Fruit fly (Drosophila melanogaster) whole organism, embryonic: ENCODE data around the gene LSm7.
A peak's percentile ranks its signal among the peaks of the same experiment; 100 is the strongest.

Source experiments
- CG10431 ChIP-seq: fragments of 200-800 bp; sonication (Bioruptor generic); optimal IDR thresholded peaks from 3 replicates; lab custom pipeline; 2018; ENCODE audit warnings: missing biosample characterization, mild to moderate bottlenecking, missing genetic modification characterization
- CG11093 ChIP-seq: fragments of 200-800 bp; sonication (Bioruptor generic); IDR thresholded peaks from 3 replicates; pipeline ENCODE4 v1.3.6; 2022; ENCODE audit warnings: missing biosample characterization, missing genetic modification characterization
- CG12071 ChIP-seq: fragments of 200-800 bp; sonication (Bioruptor generic); optimal IDR thresholded peaks from 3 replicates; lab custom pipeline; 2018; ENCODE audit warnings: missing biosample characterization, mild to moderate bottlenecking, missing genetic modification characterization
- CG14965 ChIP-seq: fragments of 200-800 bp; sonication (Bioruptor generic); optimal IDR thresholded peaks from 2 replicates; lab custom pipeline; 2016; ENCODE audit warnings: missing biosample characterization, missing genetic modification characterization, borderline replicate concordance
- CG15073 ChIP-seq: fragments of 200-800 bp; sonication (Bioruptor generic); optimal IDR thresholded peaks from 2 replicates; lab custom pipeline; 2016; ENCODE audit warnings: missing biosample characterization, missing genetic modification characterization
- CG17912 ChIP-seq: fragments of 200-800 bp; sonication (Bioruptor generic); optimal IDR thresholded peaks from 2 replicates; lab custom pipeline; 2018; ENCODE audit warnings: missing biosample characterization, mild to moderate bottlenecking, missing genetic modification characterization
- CG2199 ChIP-seq: fragments of 200-800 bp; sonication (Bioruptor generic); IDR thresholded peaks from 3 replicates; pipeline ENCODE4 v1.3.6; 2022; ENCODE audit warnings: missing biosample characterization, missing genetic modification characterization
- CG2202 ChIP-seq: fragments of 200-800 bp; sonication (Bioruptor generic); optimal IDR thresholded peaks from 2 replicates; lab custom pipeline; 2018; ENCODE audit warnings: missing biosample characterization, mild to moderate bottlenecking, missing genetic modification characterization
- CG33557 ChIP-seq: fragments of 200-800 bp; sonication (Bioruptor generic); optimal IDR thresholded peaks from 2 replicates; lab custom pipeline; 2019; ENCODE audit warnings: missing biosample characterization, mild to moderate bottlenecking, missing genetic modification characterization, moderate library complexity
- CG3407 ChIP-seq: fragments of 200-800 bp; sonication (Bioruptor generic); optimal IDR thresholded peaks from 2 replicates; lab custom pipeline; 2018; ENCODE audit warnings: missing biosample characterization, mild to moderate bottlenecking, missing genetic modification characterization
- CG4404 ChIP-seq: fragments of 200-800 bp; sonication (Bioruptor generic); IDR thresholded peaks from 2 replicates; pipeline ENCODE4 v1.3.6; 2022; ENCODE audit warnings: missing biosample characterization, missing genetic modification characterization
- CG4707 ChIP-seq: fragments of 200-800 bp; sonication (Bioruptor generic); optimal IDR thresholded peaks from 2 replicates; lab custom pipeline; 2018; ENCODE audit warnings: missing biosample characterization, mild to moderate bottlenecking, missing genetic modification characterization, moderate library complexity
- CG6683 ChIP-seq: fragments of 200-800 bp; sonication (Bioruptor generic); optimal IDR thresholded peaks from 2 replicates; lab custom pipeline; 2017; ENCODE audit warnings: missing biosample characterization, mild to moderate bottlenecking, missing genetic modification characterization, missing genetic modification reagents
- CG7271 ChIP-seq: fragments of 200-800 bp; sonication (Bioruptor generic); optimal IDR thresholded peaks from 2 replicates; lab custom pipeline; 2018; ENCODE audit warnings: missing biosample characterization, mild to moderate bottlenecking, missing genetic modification characterization, moderate library complexity
- Deaf1 ChIP-seq: fragments of 200-800 bp; optimal IDR thresholded peaks from 3 replicates; lab custom pipeline; 2019; ENCODE audit warnings: missing biosample characterization, mild to moderate bottlenecking, missing genetic modification characterization, moderate library complexity
- Dp ChIP-seq: fragments of 200-800 bp; sonication (Bioruptor generic); optimal IDR thresholded peaks from 2 replicates; lab custom pipeline; 2018; ENCODE audit warnings: missing biosample characterization, mild to moderate bottlenecking, missing genetic modification characterization, moderate library complexity
- Gug ChIP-seq: fragments of 200-800 bp; sonication (Bioruptor generic); IDR thresholded peaks from 4 replicates; pipeline ENCODE4 v1.3.6; 2022; ENCODE audit warnings: missing biosample characterization, missing genetic modification characterization
- HHEX ChIP-seq: fragments of 200-800 bp; sonication (Bioruptor generic); optimal IDR thresholded peaks from 3 replicates; lab custom pipeline; 2017; ENCODE audit warnings: missing biosample characterization, mild to moderate bottlenecking, missing genetic modification characterization, missing genetic modification reagents
- Jarid2 ChIP-seq: fragments of 200-800 bp; sonication (Bioruptor generic); optimal IDR thresholded peaks from 3 replicates; lab custom pipeline; 2017; ENCODE audit warnings: mild to moderate bottlenecking, missing biosample characterization, missing genetic modification reagents, missing genetic modification characterization
- Kr ChIP-seq: fragments of 200-800 bp; sonication (Bioruptor generic); optimal IDR thresholded peaks from 2 replicates; lab custom pipeline; 2017; ENCODE audit warnings: missing biosample characterization, mild to moderate bottlenecking, missing genetic modification characterization
- PHDP ChIP-seq: fragments of 200-800 bp; sonication (Bioruptor generic); optimal IDR thresholded peaks from 3 replicates; lab custom pipeline; 2018; ENCODE audit warnings: missing biosample characterization, mild to moderate bottlenecking, missing genetic modification characterization, moderate library complexity
- Sry-δ ChIP-seq: fragments of 200-800 bp; sonication (Bioruptor generic); optimal IDR thresholded peaks from 2 replicates; lab custom pipeline; 2016; ENCODE audit warnings: missing biosample characterization, missing genetic modification characterization
- bowl ChIP-seq: fragments of 200-800 bp; sonication (Bioruptor generic); IDR thresholded peaks from 2 replicates; pipeline ENCODE4 v1.3.6; 2022; ENCODE audit warnings: missing biosample characterization, missing genetic modification characterization
- bsh ChIP-seq, 2 experiments: fragments of 200-800 bp; sonication (Bioruptor generic); optimal IDR thresholded peaks; 2 replicates each; lab custom pipeline; 2017 to 2018; ENCODE audit warnings: mild to moderate bottlenecking in 2 of 2, missing biosample characterization in 2 of 2, missing genetic modification characterization in 2 of 2, moderate library complexity in 1 of 2
- dmrt11E ChIP-seq: fragments of 200-800 bp; sonication (Bioruptor generic); optimal IDR thresholded peaks from 3 replicates; lab custom pipeline; 2018; ENCODE audit warnings: missing biosample characterization, mild to moderate bottlenecking, missing genetic modification characterization, moderate library complexity
- esg ChIP-seq: fragments of 200-800 bp; sonication (Bioruptor generic); conservative IDR thresholded peaks from 2 replicates; pipeline ENCODE4 v1.3.6; 2022; ENCODE audit warnings: missing biosample characterization, missing genetic modification characterization
- eve ChIP-seq, 2 experiments: fragments of >200 bp; optimal IDR thresholded peaks; 2 replicates each; lab custom pipeline; 2017; ENCODE audit warnings: missing biosample characterization in 2 of 2, missing genetic modification characterization in 2 of 2
- exex ChIP-seq: fragments of 200-800 bp; sonication (Bioruptor generic); optimal IDR thresholded peaks from 4 replicates; lab custom pipeline; 2018; ENCODE audit warnings: missing biosample characterization, mild to moderate bottlenecking, missing genetic modification characterization, moderate library complexity
- fd102C ChIP-seq: fragments of 200-800 bp; sonication (Bioruptor generic); optimal IDR thresholded peaks from 2 replicates; lab custom pipeline; 2018; ENCODE audit warnings: missing biosample characterization, mild to moderate bottlenecking, missing genetic modification characterization, moderate library complexity
- gce ChIP-seq: fragments of 200-800 bp; sonication (Bioruptor generic); IDR thresholded peaks from 3 replicates; pipeline ENCODE4 v1.3.6; 2022; ENCODE audit warnings: missing biosample characterization, missing genetic modification characterization
- gro ChIP-seq: fragments of 200-800 bp; sonication (Bioruptor generic); optimal IDR thresholded peaks from 2 replicates; lab custom pipeline; 2016; ENCODE audit warnings: missing biosample characterization, missing genetic modification characterization
- hth ChIP-seq: fragments of >200 bp; optimal IDR thresholded peaks from 2 replicates; lab custom pipeline; 2017; ENCODE audit warnings: inconsistent platforms
- ken ChIP-seq: fragments of 200-800 bp; sonication (Bioruptor generic); IDR thresholded peaks from 3 replicates; pipeline ENCODE4 v1.3.6; 2022; ENCODE audit warnings: missing biosample characterization, missing genetic modification characterization
- mirr ChIP-seq: fragments of 200-800 bp; sonication (Bioruptor generic); optimal IDR thresholded peaks from 3 replicates; lab custom pipeline; 2018; ENCODE audit warnings: missing biosample characterization, mild to moderate bottlenecking, missing genetic modification characterization
- mld ChIP-seq: fragments of 200-800 bp; sonication (Bioruptor generic); IDR thresholded peaks from 3 replicates; pipeline ENCODE4 v1.3.6; 2022; ENCODE audit warnings: missing biosample characterization, missing genetic modification characterization; ENCODE audit not compliant: partially characterized antibody
- onecut ChIP-seq: fragments of 200-800 bp; sonication (Bioruptor generic); IDR thresholded peaks from 2 replicates; pipeline ENCODE4 v1.3.6; 2022; ENCODE audit warnings: missing biosample characterization, missing genetic modification characterization
- pfk ChIP-seq: fragments of 200-800 bp; sonication (Bioruptor generic); optimal IDR thresholded peaks from 2 replicates; lab custom pipeline; 2018; ENCODE audit warnings: missing biosample characterization, mild to moderate bottlenecking, missing genetic modification characterization, moderate library complexity
- pros ChIP-seq: fragments of 200-800 bp; sonication (Bioruptor generic); optimal IDR thresholded peaks from 3 replicates; lab custom pipeline; 2019; ENCODE audit warnings: missing biosample characterization, mild to moderate bottlenecking, missing genetic modification characterization, moderate library complexity
- salm ChIP-seq: fragments of 200-800 bp; sonication (Bioruptor generic); optimal IDR thresholded peaks from 2 replicates; lab custom pipeline; 2018; ENCODE audit warnings: missing biosample characterization, mild to moderate bottlenecking, missing genetic modification characterization
- sens ChIP-seq: fragments of 200-800 bp; sonication (Bioruptor generic); peaks from one replicate; lab custom pipeline; 2016; ENCODE audit warnings: missing biosample characterization, missing genetic modification characterization
- sima ChIP-seq: fragments of 200-800 bp; sonication (Bioruptor generic); optimal IDR thresholded peaks from 2 replicates; lab custom pipeline; 2016; ENCODE audit warnings: missing biosample characterization, missing genetic modification characterization
- twi ChIP-seq: fragments of 200-800 bp; optimal IDR thresholded peaks from 2 replicates; lab custom pipeline; 2019; ENCODE audit warnings: missing biosample characterization, mild to moderate bottlenecking, missing genetic modification characterization, moderate library complexity
- vfl ChIP-seq: fragments of 200-800 bp; sonication (Bioruptor generic); optimal IDR thresholded peaks from 2 replicates; lab custom pipeline; 2016; ENCODE audit warnings: missing biosample characterization, missing genetic modification characterization

LSm7 gene

DNA sequence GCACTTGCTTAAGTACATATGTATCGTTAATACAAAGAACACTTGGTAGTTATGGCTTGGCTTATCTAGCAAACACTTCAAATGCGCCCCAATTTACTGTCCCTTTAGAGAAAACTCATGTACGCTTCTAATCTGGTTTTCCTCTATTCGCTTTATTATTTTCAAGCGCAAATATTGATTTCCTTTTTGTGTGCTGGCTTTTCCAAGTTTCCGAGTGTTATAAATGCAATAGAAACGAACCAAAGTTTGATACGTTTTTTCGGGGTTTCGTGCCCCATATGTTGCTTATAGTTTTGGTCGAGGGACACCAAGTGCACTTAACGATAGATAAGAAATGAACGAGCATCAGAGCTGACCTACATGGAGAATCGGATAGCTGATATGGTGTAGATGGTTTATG is 29.0 kb downstream of the LSm7 start (continued):
- peak; percentile 6 for TF ChIP-seq CG3407 (GFP tag; lab: Kevin White, UChicago)
- no peak for TF ChIP-seq vfl (GFP tag; lab: Kevin White, UChicago)
- TF ChIP-seq exex, result peak; percentile 17
- peak; percentile 29 for TF ChIP-seq Deaf1 (tag; lab: Kevin White, UChicago)
- no peak for TF ChIP-seq CG15073 (GFP tag; lab: Kevin White, UChicago)
- no peak for TF ChIP-seq HHEX (GFP tag; lab: Kevin White, UChicago)
- TF ChIP-seq bowl (GFP tag; lab: Robert Waterston, UW), result no peak
- no peak for TF ChIP-seq sima
- no peak for TF ChIP-seq Gug (GFP tag; lab: Robert Waterston, UW)
- TF ChIP-seq onecut, result no peak
- TF ChIP-seq dmrt11E, result peak; percentile 32
- no peak for TF ChIP-seq fd102C (GFP tag; lab: Kevin White, UChicago)
- no peak for TF ChIP-seq CG17912 (GFP tag; lab: Kevin White, UChicago)
- 0 out of 3 replicates have a peak, but pooled peaks have one; percentile 45 for TF ChIP-seq CG2199 (GFP tag; lab: Robert Waterston, UW)
- peak; percentile 21 for TF ChIP-seq twi (tag; lab: Kevin White, UChicago)
- peak; percentile 11 for TF ChIP-seq CG4707 (GFP tag; lab: Kevin White, UChicago)
- no peak for TF ChIP-seq CG6683 (GFP tag; lab: Kevin White, UChicago)
- peak; percentile 18 for TF ChIP-seq PHDP
- peak; percentile 41 for TF ChIP-seq salm (tag; lab: Kevin White, UChicago)
- peak; percentile 43 for TF ChIP-seq CG2202 (tag; lab: Kevin White, UChicago)
- TF ChIP-seq pros (GFP tag; lab: Kevin White, UChicago), result no peak
- no peak for TF ChIP-seq CG7271
- TF ChIP-seq esg (GFP tag; lab: Robert Waterston, UW), result no peak
- TF ChIP-seq sens (GFP tag; lab: Kevin White, UChicago), result peak; percentile 70
- no peak for TF ChIP-seq mirr (GFP tag; lab: Kevin White, UChicago)
- no peak for TF ChIP-seq gro (GFP tag; lab: Kevin White, UChicago)
- TF ChIP-seq eve (GFP tag; optimal IDR thresholded peaks at IDR 0.05; lab: Kevin White, UChicago), result peak in 1 of 2 experiments; percentile 40
- no peak for TF ChIP-seq Jarid2 (GFP tag; lab: Kevin White, UChicago)
- peak; percentile 3 for TF ChIP-seq Kr (GFP tag; lab: Kevin White, UChicago)
- peak; percentile 75 for TF ChIP-seq CG10431 (GFP tag; lab: Kevin White, UChicago)
- TF ChIP-seq hth (lab: Kevin White, UChicago), result no peak
- no peak for TF ChIP-seq pfk (GFP tag; lab: Kevin White, UChicago)
- no peak for TF ChIP-seq Sry-δ (GFP tag; lab: Kevin White, UChicago)
- no peak for TF ChIP-seq CG12071 (GFP tag; lab: Kevin White, UChicago)
- peak; percentile 63 for TF ChIP-seq CG33557
- no peak for TF ChIP-seq CG4404 (GFP tag; lab: Robert Waterston, UW)
- no peak for TF ChIP-seq gce (GFP tag; lab: Robert Waterston, UW)
- no peak for TF ChIP-seq CG14965 (GFP tag; lab: Kevin White, UChicago)
- peak in 1 of 2 experiments; percentile 21 for TF ChIP-seq bsh (GFP tag; optimal IDR thresholded peaks at IDR 0.05; lab: Kevin White, UChicago)
- no peak for TF ChIP-seq CG11093 (GFP tag; lab: Robert Waterston, UW)
- TF ChIP-seq Dp, result no peak
- 0 out of 3 replicates have a peak, but pooled peaks have one; percentile 7 for TF ChIP-seq ken
- no peak for TF ChIP-seq mld
